Fruit fly (Drosophila melanogaster) whole organism, prepupa: ENCODE results near the gene WASp.
A peak's percentile ranks its signal among the peaks of the same experiment; 100 is the strongest.

Experiments used
- Blimp-1 ChIP-seq: fragments of 200-800 bp; sonication (Bioruptor generic); optimal IDR thresholded peaks from 3 replicates; lab custom pipeline; 2017; ENCODE audit warnings: missing biosample characterization, missing genetic modification characterization, mild to moderate bottlenecking, moderate library complexity, missing genetic modification reagents
- CG10631 ChIP-seq: fragments of 200-800 bp; sonication (Bioruptor generic); optimal IDR thresholded peaks from 2 replicates; lab custom pipeline; 2016; ENCODE audit warnings: missing biosample characterization, missing genetic modification characterization
- CG10669 ChIP-seq: fragments of 200-800 bp; sonication (Bioruptor generic); optimal IDR thresholded peaks from 3 replicates; lab custom pipeline; 2018; ENCODE audit warnings: missing biosample characterization, mild to moderate bottlenecking, missing genetic modification characterization, moderate library complexity
- CG11294 ChIP-seq: fragments of 200-800 bp; sonication (Bioruptor generic); IDR thresholded peaks from 2 replicates; pipeline ENCODE4 v1.3.6; 2022; ENCODE audit warnings: missing biosample characterization, missing genetic modification characterization
- CG11902 ChIP-seq: fragments of 200-800 bp; sonication (Bioruptor generic); optimal IDR thresholded peaks from 3 replicates; lab custom pipeline; 2016; ENCODE audit warnings: missing biosample characterization, missing genetic modification characterization
- CG15336 ChIP-seq: fragments of 200-800 bp; sonication (Bioruptor generic); IDR thresholded peaks from 2 replicates; pipeline ENCODE4 v1.3.6; 2022; ENCODE audit warnings: missing biosample characterization, missing genetic modification characterization
- CG16779 ChIP-seq: fragments of 200-800 bp; sonication (Bioruptor generic); optimal IDR thresholded peaks from 3 replicates; lab custom pipeline; 2017; ENCODE audit warnings: missing biosample characterization, mild to moderate bottlenecking, missing genetic modification characterization
- CG3032 ChIP-seq: fragments of 200-800 bp; optimal IDR thresholded peaks from 2 replicates; lab custom pipeline; 2019; ENCODE audit warnings: missing biosample characterization, mild to moderate bottlenecking, missing genetic modification characterization, moderate library complexity
- CG31627 ChIP-seq: fragments of 200-800 bp; sonication (Bioruptor generic); optimal IDR thresholded peaks from 3 replicates; lab custom pipeline; 2016; ENCODE audit warnings: missing biosample characterization, missing genetic modification characterization
- CG32006 ChIP-seq: fragments of 200-800 bp; sonication (Bioruptor generic); optimal IDR thresholded peaks from 3 replicates; lab custom pipeline; 2017; ENCODE audit warnings: missing biosample characterization, mild to moderate bottlenecking, missing genetic modification characterization
- CG3919 ChIP-seq: fragments of 200-800 bp; sonication (Bioruptor generic); optimal IDR thresholded peaks from 3 replicates; lab custom pipeline; 2016; ENCODE audit warnings: missing biosample characterization, missing genetic modification characterization
- CG4318 ChIP-seq: fragments of 200-800 bp; sonication (Bioruptor generic); optimal IDR thresholded peaks from 3 replicates; lab custom pipeline; 2017; ENCODE audit warnings: missing biosample characterization, mild to moderate bottlenecking, missing genetic modification characterization
- CG6163 ChIP-seq: fragments of 200-800 bp; sonication (Bioruptor generic); IDR thresholded peaks from 3 replicates; pipeline ENCODE4 v1.3.6; 2022; ENCODE audit warnings: missing biosample characterization, missing genetic modification characterization
- CG6854 ChIP-seq: fragments of 200-800 bp; sonication (Bioruptor generic); optimal IDR thresholded peaks from 2 replicates; lab custom pipeline; 2017; ENCODE audit warnings: missing biosample characterization, mild to moderate bottlenecking, missing genetic modification characterization
- CG7368 ChIP-seq: fragments of 200-800 bp; sonication (Bioruptor generic); optimal IDR thresholded peaks from 3 replicates; lab custom pipeline; 2016; ENCODE audit warnings: missing biosample characterization, missing genetic modification characterization
- CG8119 ChIP-seq: fragments of 200-800 bp; sonication (Bioruptor generic); IDR thresholded peaks from 3 replicates; pipeline ENCODE4 v1.3.6; 2022; ENCODE audit warnings: missing biosample characterization, missing genetic modification characterization
- CG8319 ChIP-seq: fragments of 200-800 bp; sonication (Bioruptor generic); optimal IDR thresholded peaks from 3 replicates; lab custom pipeline; 2016; ENCODE audit warnings: missing biosample characterization, missing genetic modification characterization
- CG9139 ChIP-seq: fragments of 200-800 bp; sonication (Bioruptor generic); optimal IDR thresholded peaks from 3 replicates; lab custom pipeline; 2017; ENCODE audit warnings: missing biosample characterization, mild to moderate bottlenecking, missing genetic modification characterization
- Eip75B ChIP-seq: fragments of 200-800 bp; sonication (Bioruptor generic); optimal IDR thresholded peaks from 3 replicates; lab custom pipeline; 2016; ENCODE audit warnings: missing biosample characterization, missing genetic modification characterization
- Eip78C ChIP-seq: fragments of 200-800 bp; sonication (Bioruptor generic); peaks from one replicate; lab custom pipeline; 2016; ENCODE audit warnings: missing biosample characterization, missing genetic modification characterization
- Eip93F ChIP-seq: fragments of 200-800 bp; sonication (Bioruptor generic); optimal IDR thresholded peaks from 2 replicates; lab custom pipeline; 2016; ENCODE audit warnings: missing biosample characterization, mild to moderate bottlenecking, missing genetic modification characterization
- Ets21C ChIP-seq: fragments of 200-800 bp; sonication (Bioruptor generic); optimal IDR thresholded peaks from 3 replicates; lab custom pipeline; 2016; ENCODE audit warnings: missing biosample characterization, missing genetic modification characterization
- Ets96B ChIP-seq: fragments of 200-800 bp; optimal IDR thresholded peaks from 2 replicates; lab custom pipeline; 2019; ENCODE audit warnings: missing biosample characterization, mild to moderate bottlenecking, missing genetic modification characterization, moderate library complexity
- Gug ChIP-seq: fragments of 200-800 bp; sonication (Bioruptor generic); IDR thresholded peaks from 2 replicates; pipeline ENCODE4 v1.3.6; 2022; ENCODE audit warnings: missing biosample characterization, missing genetic modification characterization
- Hr38 ChIP-seq: sonication (Bioruptor generic); optimal IDR thresholded peaks from 2 replicates; lab custom pipeline; 2016; ENCODE audit warnings: missing biosample characterization, missing genetic modification characterization
- Lpt ChIP-seq: fragments of 200-800 bp; sonication (Bioruptor generic); optimal IDR thresholded peaks from 3 replicates; lab custom pipeline; 2016; ENCODE audit warnings: missing biosample characterization, missing genetic modification characterization
- Met ChIP-seq: fragments of 200-800 bp; sonication (Bioruptor generic); optimal IDR thresholded peaks from 3 replicates; lab custom pipeline; 2016; ENCODE audit warnings: missing biosample characterization, missing genetic modification characterization
- OdsH ChIP-seq: fragments of 200-800 bp; sonication (Bioruptor generic); optimal IDR thresholded peaks from 3 replicates; lab custom pipeline; 2016; ENCODE audit warnings: missing biosample characterization, missing genetic modification characterization
- Smox ChIP-seq: fragments of 200-800 bp; sonication (Bioruptor generic); optimal IDR thresholded peaks from 3 replicates; lab custom pipeline; 2016; ENCODE audit warnings: missing biosample characterization, missing genetic modification characterization
- Sox102F ChIP-seq: fragments of 200-800 bp; sonication (Bioruptor generic); optimal IDR thresholded peaks from 2 replicates; lab custom pipeline; 2016; ENCODE audit warnings: missing biosample characterization, mild to moderate bottlenecking, missing genetic modification characterization
- Sox14 ChIP-seq: fragments of 200-800 bp; sonication (Bioruptor generic); optimal IDR thresholded peaks from 3 replicates; lab custom pipeline; 2016; ENCODE audit warnings: missing biosample characterization, missing genetic modification characterization
- Sox15 ChIP-seq: fragments of 200-800 bp; sonication (Bioruptor generic); optimal IDR thresholded peaks from 3 replicates; lab custom pipeline; 2016; ENCODE audit warnings: missing biosample characterization, missing genetic modification characterization
- achi ChIP-seq: fragments of 200-800 bp; sonication (Bioruptor generic); optimal IDR thresholded peaks from 3 replicates; lab custom pipeline; 2016; ENCODE audit warnings: missing biosample characterization, missing genetic modification characterization
- acj6 ChIP-seq: fragments of 200-800 bp; sonication (Bioruptor generic); optimal IDR thresholded peaks from 3 replicates; lab custom pipeline; 2016; ENCODE audit warnings: missing biosample characterization, missing genetic modification characterization
- cyc ChIP-seq: fragments of 200-800 bp; sonication (Bioruptor generic); optimal IDR thresholded peaks from 3 replicates; lab custom pipeline; 2016; ENCODE audit warnings: missing biosample characterization, missing genetic modification characterization
- dac ChIP-seq: fragments of 200-800 bp; sonication (Bioruptor generic); optimal IDR thresholded peaks from 2 replicates; lab custom pipeline; 2017; ENCODE audit warnings: missing biosample characterization, mild to moderate bottlenecking, missing genetic modification characterization
- eg ChIP-seq: fragments of 200-800 bp; sonication (Bioruptor generic); IDR thresholded peaks from 3 replicates; pipeline ENCODE4 v1.3.6; 2022; ENCODE audit warnings: missing biosample characterization, missing genetic modification characterization
- esn ChIP-seq: fragments of 200-800 bp; sonication (Bioruptor generic); optimal IDR thresholded peaks from 2 replicates; lab custom pipeline; 2016; ENCODE audit warnings: missing biosample characterization, mild to moderate bottlenecking, missing genetic modification characterization, moderate library complexity
- fd59A ChIP-seq: fragments of 200-800 bp; sonication (Bioruptor generic); optimal IDR thresholded peaks from 2 replicates; lab custom pipeline; 2017; ENCODE audit warnings: missing biosample characterization, mild to moderate bottlenecking, missing genetic modification characterization, missing genetic modification reagents
- fd85E ChIP-seq: fragments of 200-800 bp; sonication (Bioruptor generic); optimal IDR thresholded peaks from 3 replicates; lab custom pipeline; 2016; ENCODE audit warnings: missing biosample characterization, missing genetic modification characterization
- fkh ChIP-seq: fragments of 200-800 bp; sonication (Bioruptor generic); optimal IDR thresholded peaks from 3 replicates; lab custom pipeline; 2017; ENCODE audit warnings: missing biosample characterization, mild to moderate bottlenecking, missing genetic modification characterization, moderate library complexity
- lz ChIP-seq: fragments of 200-800 bp; sonication (Bioruptor generic); optimal IDR thresholded peaks from 3 replicates; lab custom pipeline; 2016; ENCODE audit warnings: missing biosample characterization, missing genetic modification characterization
- spab ChIP-seq: fragments of 200-800 bp; sonication (Bioruptor generic); optimal IDR thresholded peaks from 2 replicates; lab custom pipeline; 2017; ENCODE audit warnings: missing biosample characterization, mild to moderate bottlenecking, missing genetic modification characterization, missing genetic modification reagents
- ss ChIP-seq, 2 experiments: fragments of 200-800 bp; sonication (Bioruptor generic); optimal IDR thresholded peaks; 2 replicates in 1 of 2; 3 replicates in 1 of 2; lab custom pipeline; 2017 to 2018; ENCODE audit warnings: mild to moderate bottlenecking in 2 of 2, missing biosample characterization in 2 of 2, missing genetic modification characterization in 2 of 2, moderate library complexity in 1 of 2
- svp ChIP-seq: fragments of 200-800 bp; sonication (Bioruptor generic); peaks from one replicate; lab custom pipeline; 2016; ENCODE audit warnings: missing biosample characterization, missing genetic modification characterization
- vri ChIP-seq: fragments of 200-800 bp; sonication (Bioruptor generic); optimal IDR thresholded peaks from 3 replicates; lab custom pipeline; 2016; ENCODE audit warnings: missing biosample characterization, mild to moderate bottlenecking, missing genetic modification characterization

WASp gene

dm6 chr3R:28851966-28852377, 20.1 kb upstream of the WASp start (continued):
- TF ChIP-seq spab (peak; percentile 61), fkh (GFP tag; lab: Kevin White, UChicago) (no peak), CG10669 (peak; percentile 44), Sox15 (GFP tag; lab: Kevin White, UChicago) (peak; percentile 14), acj6 (GFP tag; lab: Kevin White, UChicago) (peak; percentile 64), dac (peak; percentile 53), Sox14 (GFP tag; lab: Kevin White, UChicago) (peak; percentile 63), Smox (GFP tag; lab: Kevin White, UChicago) (peak; percentile 1), Gug (GFP tag; lab: Robert Waterston, UW) (no peak), Ets21C (GFP tag; lab: Kevin White, UChicago) (no peak), Eip78C (GFP tag; lab: Kevin White, UChicago) (peak; percentile 86), achi (GFP tag; lab: Kevin White, UChicago) (peak; percentile 58), ss (GFP tag; optimal IDR thresholded peaks at IDR 0.05; lab: Kevin White, UChicago) (peak; percentile 18 to 36), Sox102F (no peak), CG8119 (GFP tag; lab: Robert Waterston, UW) (peak; percentile 38; the same call in 1 of the 3 replicates), CG32006 (GFP tag; lab: Kevin White, UChicago) (peak; percentile 88), OdsH (GFP tag; lab: Kevin White, UChicago) (peak; percentile 63), Ets96B (tag; lab: Kevin White, UChicago) (peak; percentile 28), CG10631 (GFP tag; lab: Kevin White, UChicago) (peak; percentile 77), svp (GFP tag; lab: Kevin White, UChicago) (peak; percentile 75), lz (GFP tag; lab: Kevin White, UChicago) (peak; percentile 30), CG11294 (no peak), fd59A (GFP tag; lab: Kevin White, UChicago) (peak; percentile 10), Lpt (GFP tag; lab: Kevin White, UChicago) (peak; percentile 25), Met (GFP tag; lab: Kevin White, UChicago) (peak; percentile 24), CG9139 (GFP tag; lab: Kevin White, UChicago) (no peak)
- TF ChIP-seq, all 60 proteins: peak for 40

- TF ChIP-seq Lpt (GFP tag; lab: Kevin White, UChicago), result no peak
- peak; percentile 11 for TF ChIP-seq CG6854
- peak in 1 of 2 experiments; percentile 58 for TF ChIP-seq ss (GFP tag; optimal IDR thresholded peaks at IDR 0.05; lab: Kevin White, UChicago)
These were observed 19.7 kb upstream of the WASp start for dm6 chr3R:28851530-28851929.

- TF ChIP-seq CG15336 (GFP tag; lab: Robert Waterston, UW) (peak; percentile 90), Met (GFP tag; lab: Kevin White, UChicago) (no peak), eg (peak; percentile 86), lz (GFP tag; lab: Kevin White, UChicago) (no peak), fd85E (GFP tag; lab: Kevin White, UChicago) (no peak), CG6163 (peak; percentile 67), acj6 (GFP tag; lab: Kevin White, UChicago) (peak; percentile 40), Hr38 (GFP tag; lab: Kevin White, UChicago) (no peak), Eip75B (GFP tag; lab: Kevin White, UChicago) (peak; percentile 40), CG31627 (no peak), CG8319 (GFP tag; lab: Kevin White, UChicago) (no peak), OdsH (GFP tag; lab: Kevin White, UChicago) (peak; percentile 45), CG3919 (GFP tag; lab: Kevin White, UChicago) (peak; percentile 34), CG10631 (GFP tag; lab: Kevin White, UChicago) (peak; percentile 2), CG11902 (GFP tag; lab: Kevin White, UChicago) (no peak), CG11294 (peak; percentile 38), CG32006 (GFP tag; lab: Kevin White, UChicago) (peak; percentile 82), Eip93F (GFP tag; lab: Kevin White, UChicago) (no peak), vri (GFP tag; lab: Kevin White, UChicago) (no peak), Ets21C (GFP tag; lab: Kevin White, UChicago) (no peak), Gug (GFP tag; lab: Robert Waterston, UW) (peak; percentile 61), CG16779 (tag; lab: Kevin White, UChicago) (peak; percentile 8), esn (GFP tag; lab: Kevin White, UChicago) (no peak), CG4318 (GFP tag; lab: Kevin White, UChicago) (peak; percentile 15), CG8119 (GFP tag; lab: Robert Waterston, UW) (peak; percentile 80), svp (GFP tag; lab: Kevin White, UChicago) (peak; percentile 13), cyc (no peak), Smox (GFP tag; lab: Kevin White, UChicago) (no peak), CG3032 (tag; lab: Kevin White, UChicago) (peak; percentile 29), Blimp-1 (GFP tag; lab: Kevin White, UChicago) (no peak), CG7368 (no peak)
These were observed 18.9 kb upstream of the WASp start for dm6 chr3R:28850662-28851257.
